Worm (Caenorhabditis elegans): ENCODE measurements around the gene kel-10.
A peak's percentile ranks its signal among the peaks of the same experiment; 100 is the strongest.

The kel-10 gene

ce11 chrIII:10123586-10124233, 22.5 kb upstream of the kel-10 start, which contains the start of gene ttll-4 (continued):
- no peak for TF ChIP-seq fos-1 (tag; optimal IDR thresholded peaks at IDR 0.05)
- TF ChIP-seq swsn-7 (tag; optimal IDR thresholded peaks at IDR 0.05): peak; percentile 65
- TF ChIP-seq ets-5 (GFP tag; IDR thresholded peaks at IDR 0.05): no peak
- TF ChIP-seq tlp-1 (tag; optimal IDR thresholded peaks at IDR 0.05): no peak
- TF ChIP-seq ztf-11 (tag; optimal IDR thresholded peaks at IDR 0.05): peak in 1 of 2 experiments; percentile 67
- no peak for TF ChIP-seq blmp-1 (tag; optimal IDR thresholded peaks at IDR 0.05)
- TF ChIP-seq aly-2 (tag; optimal IDR thresholded peaks at IDR 0.05): no peak
- TF ChIP-seq mep-1 (tag; optimal IDR thresholded peaks at IDR 0.05): no peak
- TF ChIP-seq lsy-2 (tag; optimal IDR thresholded peaks at IDR 0.05): peak; percentile 43 to 55
- no peak for TF ChIP-seq mdl-1 (tag; optimal IDR thresholded peaks at IDR 0.05)
- no peak for TF ChIP-seq alr-1 (tag; optimal IDR thresholded peaks at IDR 0.05; ENCODE audit: borderline replicate concordance)
- no peak for TF ChIP-seq ama-1 (optimal IDR thresholded peaks at IDR 0.05)
- TF ChIP-seq unc-98 (GFP tag; IDR thresholded peaks at IDR 0.05): peak; percentile 72
- TF ChIP-seq skn-1 (tag; optimal IDR thresholded peaks at IDR 0.05): no peak
- TF ChIP-seq ceh-8 (GFP tag; optimal IDR thresholded peaks at IDR 0.05): no peak
- TF ChIP-seq unc-86 (tag; optimal IDR thresholded peaks at IDR 0.05): peak; percentile 72
- TF ChIP-seq nhr-90 (tag; optimal IDR thresholded peaks at IDR 0.05; ENCODE audit: poor library complexity): peak; percentile 31
- no peak for TF ChIP-seq sup-37 (GFP tag; optimal IDR thresholded peaks at IDR 0.05)
- no peak for TF ChIP-seq snpc-4 (tag; optimal IDR thresholded peaks at IDR 0.05)
- peak; percentile 61 for TF ChIP-seq nhr-19 (GFP tag; conservative IDR thresholded peaks at IDR 0.05)
- TF ChIP-seq vab-15 (tag; optimal IDR thresholded peaks at IDR 0.05): peak; percentile 34
- no peak for TF ChIP-seq egl-27 (tag; optimal IDR thresholded peaks at IDR 0.05)
- no peak for TF ChIP-seq pag-3 (tag; optimal IDR thresholded peaks at IDR 0.05; ENCODE audit: borderline replicate concordance, insufficient read depth)
- peak; percentile 64 for TF ChIP-seq lin-15B (tag; optimal IDR thresholded peaks at IDR 0.05)
- no peak for TF ChIP-seq hlh-4 (tag; optimal IDR thresholded peaks at IDR 0.05)
- TF ChIP-seq ztf-4 (tag; optimal IDR thresholded peaks at IDR 0.05): no peak
- TF ChIP-seq mef-2 (tag; optimal IDR thresholded peaks at IDR 0.05): no peak
- TF ChIP-seq nhr-11 (tag; optimal IDR thresholded peaks at IDR 0.05): no peak
- TF ChIP-seq fkh-4 (tag; optimal IDR thresholded peaks at IDR 0.05; ENCODE audit: borderline replicate concordance): peak; percentile 29
- no peak for TF ChIP-seq nhr-77 (tag; optimal IDR thresholded peaks at IDR 0.05)
- TF ChIP-seq nhr-237 (tag; optimal IDR thresholded peaks at IDR 0.05): no peak
- TF ChIP-seq dpl-1 (GFP tag; optimal IDR thresholded peaks at IDR 0.05): peak in 2 of 3 experiments; percentile 0 to 48
- no peak for TF ChIP-seq efl-3 (GFP tag; optimal IDR thresholded peaks at IDR 0.05)
- no peak for TF ChIP-seq zip-4 (GFP tag; optimal IDR thresholded peaks at IDR 0.05)
- TF ChIP-seq nhr-71 (tag; optimal IDR thresholded peaks at IDR 0.05): peak; percentile 81
- TF ChIP-seq fkh-10 (GFP tag; optimal IDR thresholded peaks at IDR 0.05): peak; percentile 48
- TF ChIP-seq snu-23 (GFP tag; optimal IDR thresholded peaks at IDR 0.05): peak; percentile 58
- TF ChIP-seq nhr-47 (tag; optimal IDR thresholded peaks at IDR 0.05): peak; percentile 72
- TF ChIP-seq ceh-82 (tag; optimal IDR thresholded peaks at IDR 0.05): peak; percentile 34 to 53 (median 46)
- TF ChIP-seq efl-1 (optimal IDR thresholded peaks at IDR 0.05): peak; percentile 69 to 81
- peak; percentile 47 to 80 for TF ChIP-seq efl-1 (GFP tag; optimal IDR thresholded peaks at IDR 0.05 in 1 of 2)
- no peak for TF ChIP-seq F16B12.6 (tag; optimal IDR thresholded peaks at IDR 0.05)
- no peak for TF ChIP-seq ceh-90 (tag; optimal IDR thresholded peaks at IDR 0.05)
- peak; percentile 56 for TF ChIP-seq fkh-8 (tag; optimal IDR thresholded peaks at IDR 0.05)
- TF ChIP-seq pax-3 (tag; optimal IDR thresholded peaks at IDR 0.05): peak; percentile 29
- peak; percentile 59 for TF ChIP-seq egl-13 (tag; optimal IDR thresholded peaks at IDR 0.05)
- TF ChIP-seq unc-130 (tag; optimal IDR thresholded peaks at IDR 0.05): no peak
- no peak for TF ChIP-seq unc-62 (GFP tag; optimal IDR thresholded peaks at IDR 0.05)
- no peak for TF ChIP-seq hpl-2 (GFP tag; optimal IDR thresholded peaks at IDR 0.05)
- TF ChIP-seq pqm-1 (tag; optimal IDR thresholded peaks at IDR 0.05): no peak
- no peak for TF ChIP-seq nhr-84 (tag; optimal IDR thresholded peaks at IDR 0.05)
- TF ChIP-seq dsc-1 (tag; optimal IDR thresholded peaks at IDR 0.05): peak; percentile 71
- TF ChIP-seq rnt-1 (tag; optimal IDR thresholded peaks at IDR 0.05): peak; percentile 85
